Fruit fly (Drosophila melanogaster): ENCODE data around the gene CG6180.

DNA sequence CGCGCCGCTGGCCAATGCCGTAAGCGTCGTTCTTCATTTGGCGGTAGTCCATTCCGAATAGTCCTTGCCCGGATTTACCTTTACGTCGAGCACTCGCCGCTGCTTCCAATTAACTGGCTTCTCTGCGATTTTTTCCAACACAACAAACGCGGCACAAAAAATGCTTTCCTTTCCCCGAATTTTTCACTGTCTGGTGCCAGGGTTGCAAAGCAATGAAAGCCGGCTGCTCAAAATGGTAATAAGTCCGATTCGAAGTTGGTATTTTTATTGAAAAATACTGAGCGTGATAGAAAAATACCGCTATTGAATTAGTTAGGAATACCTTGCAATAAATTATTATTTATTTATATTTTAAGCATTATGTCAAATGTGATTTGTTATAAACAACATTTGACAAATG is 4.8 kb downstream of the CG6180 start:
- TF ChIP-seq CG8478 (optimal IDR thresholded peaks at IDR 0.05), result no peak
- TF ChIP-seq usp (GFP tag; optimal IDR thresholded peaks at IDR 0.05), result no peak
- TF ChIP-seq Dll (optimal IDR thresholded peaks at IDR 0.05), result no peak
